Worm (Caenorhabditis elegans) whole organism, midembryonic: ENCODE measurements around the gene C17H12.3.

Experiments
- T22C8.4 ChIP-seq: fragments of 200-800 bp; sonication (Bioruptor generic); IDR thresholded peaks from 2 replicates; pipeline ENCODE4 v1.3.6; 2022; ENCODE audit warnings: missing genetic modification characterization, missing compliant biosample characterization
- cog-1 ChIP-seq: sonication (generic microtip); optimal IDR thresholded peaks from 2 replicates; lab custom pipeline; 2016; ENCODE audit warnings: missing genetic modification characterization, missing compliant biosample characterization
- flt-1 ChIP-seq: fragments of 200-800 bp; sonication (Bioruptor generic); IDR thresholded peaks from 2 replicates; pipeline ENCODE4 v1.3.6; 2022; ENCODE audit warnings: missing genetic modification characterization, missing compliant biosample characterization
- klf-2 ChIP-seq: fragments of 200-800 bp; sonication (Bioruptor generic); conservative IDR thresholded peaks from 2 replicates; pipeline ENCODE4 v1.3.6; 2022; ENCODE audit warnings: missing genetic modification reagents, missing genetic modification characterization, missing compliant biosample characterization
- med-1 ChIP-seq: sonication (generic microtip); optimal IDR thresholded peaks from 2 replicates; lab custom pipeline; 2017; ENCODE audit warnings: missing genetic modification characterization, mild to moderate bottlenecking, missing compliant biosample characterization, antibody characterized with exemption, missing genetic modification reagents; ENCODE audit not compliant: insufficient read depth
- ref-1 ChIP-seq: fragments of 200-800 bp; sonication (Bioruptor generic); conservative IDR thresholded peaks from 2 replicates; pipeline ENCODE4 v1.3.6; 2022; ENCODE audit warnings: missing genetic modification reagents, missing genetic modification characterization, missing compliant biosample characterization
- tab-1 ChIP-seq: fragments of 200-800 bp; sonication (Bioruptor generic); IDR thresholded peaks from 2 replicates; pipeline ENCODE4 v1.3.6; 2022; ENCODE audit warnings: missing genetic modification characterization, missing compliant biosample characterization
- ztf-23 ChIP-seq: fragments of 200-800 bp; sonication (Bioruptor generic); IDR thresholded peaks from 2 replicates; pipeline ENCODE4 v1.3.6; 2022; ENCODE audit warnings: missing genetic modification reagents, missing genetic modification characterization, missing compliant biosample characterization
- ztf-29 ChIP-seq: fragments of 200-800 bp; sonication (Bioruptor generic); IDR thresholded peaks from 2 replicates; pipeline ENCODE4 v1.3.6; 2022; ENCODE audit warnings: missing genetic modification reagents, missing genetic modification characterization, missing compliant biosample characterization

The C17H12.3 gene

ce11 chrIV:6795529-6795928 is at the start of gene C17H12.3, which contains the start of gene C17H12.12:
Gene C17H12.3, minus strand, starts transcription at chrIV:6795629.
Gene C17H12.12, plus strand, starts transcription at chrIV:6795924.
- TF ChIP-seq T22C8.4 (GFP tag; lab: Robert Waterston, UW) (no peak), med-1 (GFP tag; lab: Kevin White, UChicago) (no peak), ztf-29 (GFP tag; lab: Robert Waterston, UW) (no peak), klf-2 (GFP tag; lab: Robert Waterston, UW) (no peak), cog-1 (tag; lab: Kevin White, UChicago) (no peak), flt-1 (no peak), ref-1 (GFP tag; lab: Robert Waterston, UW) (no peak), tab-1 (GFP tag; lab: Robert Waterston, UW) (no peak), ztf-23 (no peak)

DNA sequence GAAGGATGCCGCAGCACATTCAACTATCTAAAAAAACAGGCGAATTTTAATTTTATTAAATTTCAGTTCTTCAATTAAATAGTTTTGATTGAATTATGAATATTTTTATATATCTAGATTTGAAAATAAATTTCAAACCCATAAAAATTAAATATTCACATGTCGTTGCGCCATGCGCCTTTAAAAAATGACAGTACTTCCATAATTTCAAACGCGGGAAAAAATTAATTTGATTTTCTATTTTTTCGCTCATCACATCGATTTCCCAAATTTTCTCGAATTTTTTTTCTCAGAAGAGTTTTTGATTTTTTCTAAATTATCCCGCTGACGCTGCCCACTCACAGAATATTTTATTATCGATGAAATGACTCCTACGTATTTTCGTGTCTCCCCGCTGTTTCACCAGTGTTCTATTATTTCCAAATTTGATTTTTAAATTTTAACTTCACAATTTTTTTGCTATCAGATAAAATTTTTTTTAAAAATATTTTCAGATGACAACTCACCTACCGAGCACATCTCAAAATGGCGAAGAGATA is 47.1 kb upstream of the C17H12.3 start, which contains the start of gene lip-1:
Gene lip-1, plus strand, starts transcription at position 489 of the 539 bp plus-strand sequence.
- TF ChIP-seq ztf-29 (GFP tag; lab: Robert Waterston, UW) (no peak), med-1 (GFP tag; lab: Kevin White, UChicago) (no peak), T22C8.4 (GFP tag; lab: Robert Waterston, UW) (no peak), cog-1 (tag; lab: Kevin White, UChicago) (no peak), klf-2 (GFP tag; lab: Robert Waterston, UW) (no peak), ztf-23 (no peak), tab-1 (GFP tag; lab: Robert Waterston, UW) (no peak), flt-1 (no peak), ref-1 (GFP tag; lab: Robert Waterston, UW) (no peak)

DNA sequence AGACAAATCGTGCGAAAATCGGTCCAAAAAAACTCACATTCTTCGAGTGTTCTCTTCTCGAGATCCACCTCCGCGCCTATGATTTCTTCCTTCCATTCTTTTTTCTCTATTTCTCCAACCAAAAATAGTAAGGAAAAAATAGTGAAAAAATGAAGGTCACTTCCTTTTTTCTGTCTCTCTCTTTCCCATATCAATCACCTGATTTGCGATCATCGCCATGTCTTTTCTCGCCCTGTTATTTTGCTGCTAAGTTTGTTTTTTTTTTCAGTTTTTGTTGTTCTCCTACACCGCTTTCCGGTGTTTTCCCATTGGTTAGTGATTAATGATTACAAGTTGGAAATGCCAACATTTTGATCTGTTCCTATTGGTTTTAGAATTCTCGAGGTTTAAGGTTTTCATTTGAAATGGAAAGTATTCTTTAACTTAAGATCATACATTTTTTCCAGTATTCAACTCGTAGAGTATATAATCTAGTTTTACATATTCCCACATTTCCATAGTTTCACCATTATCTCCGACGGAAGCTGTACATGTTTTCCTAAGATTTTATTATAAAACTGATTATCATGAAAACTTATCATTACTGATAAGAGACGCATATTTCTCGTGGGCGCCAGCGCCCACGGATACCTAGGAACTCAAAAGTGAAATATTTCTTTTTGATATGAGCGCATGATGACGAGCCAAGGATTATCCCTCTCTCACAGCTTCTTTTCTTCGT is 46.3 kb upstream of the C17H12.3 start:
- no peak for TF ChIP-seq ztf-29 (GFP tag; lab: Robert Waterston, UW)
- no peak for TF ChIP-seq tab-1 (GFP tag; lab: Robert Waterston, UW)
- no peak for TF ChIP-seq flt-1
- TF ChIP-seq cog-1 (tag; lab: Kevin White, UChicago) = no peak
- TF ChIP-seq ztf-23 = no peak
- no peak for TF ChIP-seq T22C8.4 (GFP tag; lab: Robert Waterston, UW)
- TF ChIP-seq med-1 (GFP tag; lab: Kevin White, UChicago) = no peak
- TF ChIP-seq ref-1 (GFP tag; lab: Robert Waterston, UW) = no peak
- no peak for TF ChIP-seq klf-2 (GFP tag; lab: Robert Waterston, UW)

- no peak for TF ChIP-seq ztf-29 (GFP tag; lab: Robert Waterston, UW)
- no peak for TF ChIP-seq klf-2 (GFP tag; lab: Robert Waterston, UW)
- TF ChIP-seq med-1 (GFP tag; lab: Kevin White, UChicago) = no peak
- no peak for TF ChIP-seq tab-1 (GFP tag; lab: Robert Waterston, UW)
- TF ChIP-seq ztf-23 = no peak
- no peak for TF ChIP-seq ref-1 (GFP tag; lab: Robert Waterston, UW)
- no peak for TF ChIP-seq T22C8.4 (GFP tag; lab: Robert Waterston, UW)
- no peak for TF ChIP-seq cog-1 (tag; lab: Kevin White, UChicago)
- TF ChIP-seq flt-1 = no peak
Measured at ce11 chrIV:6839091-6839522, 43.7 kb upstream of the C17H12.3 start.

DNA sequence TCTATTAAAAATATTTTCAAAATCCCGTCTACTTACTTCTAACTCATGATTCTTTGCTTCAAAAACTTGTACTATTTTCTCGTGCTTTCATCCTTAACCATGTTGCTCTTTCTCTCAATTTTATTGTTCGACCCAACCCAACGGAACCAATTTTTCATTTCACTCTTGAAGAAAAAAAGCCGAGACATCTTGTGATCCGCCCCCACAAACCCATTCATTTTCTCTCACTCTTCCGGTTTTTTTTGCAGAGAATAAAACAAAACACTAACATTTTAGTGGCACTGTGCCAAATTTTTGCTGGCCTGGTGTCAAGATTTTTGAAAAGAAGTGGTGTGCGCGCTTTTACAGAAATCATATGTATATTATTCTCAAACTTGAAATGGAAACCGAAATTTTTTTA is 41.3 kb upstream of the C17H12.3 start:
- TF ChIP-seq klf-2 (GFP tag; lab: Robert Waterston, UW) (no peak), cog-1 (tag; lab: Kevin White, UChicago) (no peak), med-1 (GFP tag; lab: Kevin White, UChicago) (no peak), ref-1 (GFP tag; lab: Robert Waterston, UW) (no peak), flt-1 (no peak), T22C8.4 (GFP tag; lab: Robert Waterston, UW) (no peak)

DNA sequence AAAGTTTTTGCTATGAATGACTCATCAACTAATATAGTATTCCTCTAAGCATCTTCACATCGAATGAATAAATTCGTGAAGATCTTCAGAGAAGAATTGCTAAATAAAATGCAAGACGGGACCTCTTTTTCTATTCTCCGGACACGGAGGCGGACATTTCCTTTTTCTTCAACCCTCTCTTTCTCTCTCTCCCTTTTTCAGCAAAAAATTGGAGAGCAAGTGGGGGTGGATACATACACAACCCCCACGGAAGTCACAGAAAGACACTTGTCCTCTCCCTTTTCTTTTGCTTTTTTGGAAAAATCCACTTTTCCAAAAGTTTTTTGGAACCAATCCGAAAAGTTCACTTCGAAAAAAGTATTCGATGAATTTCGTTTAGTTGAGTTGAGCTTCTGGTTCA is 39.3 kb upstream of the C17H12.3 start:
- TF ChIP-seq flt-1 (no peak), ztf-23 (no peak), ztf-29 (GFP tag; lab: Robert Waterston, UW) (no peak), ref-1 (GFP tag; lab: Robert Waterston, UW) (no peak), med-1 (GFP tag; lab: Kevin White, UChicago) (no peak), T22C8.4 (GFP tag; lab: Robert Waterston, UW) (no peak), klf-2 (GFP tag; lab: Robert Waterston, UW) (no peak), tab-1 (GFP tag; lab: Robert Waterston, UW) (no peak), cog-1 (tag; lab: Kevin White, UChicago) (no peak)

DNA sequence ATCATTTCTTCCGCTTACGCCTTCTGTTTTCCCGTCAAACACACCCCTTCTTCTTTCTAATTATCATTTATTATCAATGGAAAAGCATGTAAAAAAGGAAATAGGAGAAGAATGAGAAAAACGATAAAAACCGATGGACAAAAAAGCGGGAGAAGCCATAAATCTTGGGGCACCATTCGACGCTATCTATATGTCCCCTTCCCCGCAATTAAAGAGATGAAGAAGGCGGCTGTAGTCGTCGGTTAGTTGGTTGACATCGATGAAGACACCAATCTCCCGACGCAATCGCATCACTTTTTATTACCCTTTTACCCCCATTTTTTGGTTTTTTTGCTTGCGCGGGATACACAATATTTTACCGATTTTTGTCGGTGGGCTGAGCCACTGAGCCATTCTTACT is 38.2 kb upstream of the C17H12.3 start:
- no peak for TF ChIP-seq ztf-23
- no peak for TF ChIP-seq ref-1 (GFP tag; lab: Robert Waterston, UW)
- TF ChIP-seq cog-1 (tag; lab: Kevin White, UChicago) = no peak
- TF ChIP-seq med-1 (GFP tag; lab: Kevin White, UChicago) = no peak
- TF ChIP-seq T22C8.4 (GFP tag; lab: Robert Waterston, UW) = no peak
- TF ChIP-seq ztf-29 (GFP tag; lab: Robert Waterston, UW) = no peak
- TF ChIP-seq flt-1 = no peak
- TF ChIP-seq klf-2 (GFP tag; lab: Robert Waterston, UW) = no peak
- no peak for TF ChIP-seq tab-1 (GFP tag; lab: Robert Waterston, UW)

DNA sequence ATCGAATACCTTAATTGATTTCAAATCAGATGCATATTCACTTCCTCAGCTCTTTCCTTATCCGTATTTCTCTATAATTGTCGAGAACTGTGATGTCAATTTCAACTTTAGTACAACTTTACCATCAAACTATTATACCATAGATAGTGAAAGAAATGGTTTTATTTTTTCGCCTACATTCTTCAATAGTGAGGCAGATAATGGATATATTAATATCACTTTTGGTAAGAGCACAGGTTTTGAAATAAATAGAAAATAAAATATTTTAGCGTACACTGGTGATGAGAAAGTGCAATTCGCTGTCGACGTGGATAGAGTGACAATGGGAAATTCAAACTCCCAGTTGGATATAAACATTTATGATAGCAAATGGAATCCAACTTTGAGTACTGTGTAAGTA is 36.8 kb upstream of the C17H12.3 start:
- TF ChIP-seq flt-1 = no peak
- TF ChIP-seq cog-1 (tag; lab: Kevin White, UChicago) = no peak
- TF ChIP-seq T22C8.4 (GFP tag; lab: Robert Waterston, UW) = no peak
- no peak for TF ChIP-seq klf-2 (GFP tag; lab: Robert Waterston, UW)
- TF ChIP-seq ref-1 (GFP tag; lab: Robert Waterston, UW) = no peak
- TF ChIP-seq ztf-29 (GFP tag; lab: Robert Waterston, UW) = no peak

DNA sequence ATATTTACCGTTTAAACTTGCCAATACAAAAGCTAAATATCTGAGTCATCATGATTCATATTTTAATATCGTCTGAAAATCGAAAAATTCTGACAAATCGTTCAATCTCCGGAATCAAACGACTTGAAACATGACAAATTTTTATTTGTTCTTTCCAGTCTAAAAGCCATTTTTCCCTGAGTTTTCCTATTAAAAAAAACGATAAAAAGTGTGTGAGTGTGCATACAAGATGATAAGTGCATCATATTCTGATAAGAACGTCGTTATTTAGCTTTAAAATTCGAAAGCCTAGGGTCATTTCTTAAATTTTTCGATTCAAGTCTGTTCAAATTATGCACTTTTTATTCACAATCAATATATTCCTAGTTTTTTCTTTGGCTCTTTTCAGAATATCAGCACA is 34.5 kb upstream of the C17H12.3 start, which contains the start of gene H20E11.1:
Gene H20E11.1, plus strand, starts transcription at position 244 of the 400 bp plus-strand sequence.
- TF ChIP-seq cog-1 (tag; lab: Kevin White, UChicago) = no peak
- no peak for TF ChIP-seq ztf-29 (GFP tag; lab: Robert Waterston, UW)
- TF ChIP-seq klf-2 (GFP tag; lab: Robert Waterston, UW) = no peak
- TF ChIP-seq ref-1 (GFP tag; lab: Robert Waterston, UW) = no peak
- TF ChIP-seq ztf-23 = no peak
- TF ChIP-seq flt-1 = no peak
- no peak for TF ChIP-seq T22C8.4 (GFP tag; lab: Robert Waterston, UW)
- TF ChIP-seq tab-1 (GFP tag; lab: Robert Waterston, UW) = no peak
- no peak for TF ChIP-seq med-1 (GFP tag; lab: Kevin White, UChicago)
